Worm (Caenorhabditis elegans) whole organism, L1 larva: ENCODE measurements around the gene F23F1.4.

Experiments
- alr-1 ChIP-seq: fragments of 200-800 bp; sonication (Bioruptor generic); optimal IDR thresholded peaks from 2 replicates; lab custom pipeline; 2018; ENCODE audit warnings: borderline replicate concordance, mild to moderate bottlenecking, missing genetic modification characterization, missing compliant biosample characterization
- aly-2 ChIP-seq: fragments of 150-350 bp; optimal IDR thresholded peaks from 2 replicates; lab custom pipeline; 2014; ENCODE audit warnings: missing biosample characterization, missing genetic modification characterization
- blmp-1 ChIP-seq: fragments of 150-350 bp; optimal IDR thresholded peaks from 2 replicates; lab custom pipeline; 2014; ENCODE audit warnings: missing biosample characterization, missing genetic modification characterization
- ceh-88 ChIP-seq: fragments of 200-800 bp; sonication (Bioruptor generic); IDR thresholded peaks from 2 replicates; pipeline ENCODE4 v1.3.6; 2022; ENCODE audit warnings: missing genetic modification characterization, missing compliant biosample characterization
- fos-1 ChIP-seq: fragments of 150-350 bp; optimal IDR thresholded peaks from 2 replicates; lab custom pipeline; 2014; ENCODE audit warnings: missing biosample characterization, missing genetic modification characterization
- lsy-2 ChIP-seq, 2 experiments: fragments of 150-350 bp; optimal IDR thresholded peaks; 2 replicates each; lab custom pipeline; 2014; ENCODE audit warnings: missing biosample characterization in 2 of 2, missing genetic modification characterization in 2 of 2
- nhr-76 ChIP-seq: sonication (generic microtip); optimal IDR thresholded peaks from 2 replicates; lab custom pipeline; 2017; ENCODE audit warnings: missing biosample characterization, missing genetic modification characterization
- pqm-1 ChIP-seq: sonication (generic microtip); optimal IDR thresholded peaks from 3 replicates; lab custom pipeline; 2017; ENCODE audit warnings: missing biosample characterization, missing genetic modification characterization

DNA sequence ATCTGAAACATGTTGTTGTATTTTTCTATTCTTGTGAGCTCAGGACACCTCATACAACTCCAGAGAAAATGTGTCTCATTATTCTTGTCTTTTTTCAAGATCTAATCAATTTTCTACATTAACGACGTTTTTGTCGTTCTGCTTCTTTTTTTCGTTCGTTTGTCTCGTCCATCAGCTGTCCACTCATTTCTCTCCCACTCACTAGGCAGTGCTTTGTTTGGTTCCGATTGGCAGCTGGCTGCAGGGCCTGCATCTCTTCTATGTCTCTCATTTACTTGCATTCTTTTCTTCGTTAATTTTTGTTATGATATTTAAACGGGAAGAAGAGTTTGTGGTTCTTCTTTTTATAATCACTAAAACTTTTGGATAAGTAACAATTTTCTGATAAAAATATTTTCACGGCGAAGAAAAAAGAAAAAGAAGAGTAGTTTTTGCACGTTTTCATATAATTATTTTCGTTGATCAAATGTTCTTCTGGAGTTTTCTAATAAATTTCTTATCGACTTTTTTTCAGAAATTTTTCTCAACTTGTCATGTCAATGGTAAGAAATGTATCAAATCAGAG lies 26.8 kb downstream of the F23F1.4 start, which contains the start of gene 2L52.1:
- TF ChIP-seq aly-2 (tag; lab: Kevin White, UChicago): no peak
- peak; percentile 48 for TF ChIP-seq blmp-1 (tag; lab: Kevin White, UChicago)
- TF ChIP-seq pqm-1 (tag; lab: Kevin White, UChicago): no peak
- no peak for TF ChIP-seq nhr-76 (tag; lab: Kevin White, UChicago)
- no peak for TF ChIP-seq fos-1
- TF ChIP-seq alr-1: no peak
- no peak for TF ChIP-seq lsy-2 (tag; optimal IDR thresholded peaks at IDR 0.05; lab: Kevin White, UChicago)
- TF ChIP-seq ceh-88: no peak
